Fruit fly (Drosophila melanogaster): ENCODE data around the gene CG11594.

Gene CG11594

dm6 chr3L:4016754-4017153, 9.1 kb downstream of the CG11594 start (continued):
- no peak for TF ChIP-seq CG18599 (GFP tag; optimal IDR thresholded peaks at IDR 0.05)
- TF ChIP-seq ken (GFP tag; IDR thresholded peaks at IDR 0.05), result peak; percentile 75
- peak; percentile 20 for TF ChIP-seq Nf-YB (GFP tag; optimal IDR thresholded peaks at IDR 0.05)
- peak; percentile 58 for TF ChIP-seq CG10267 (tag; optimal IDR thresholded peaks at IDR 0.05)
- peak; percentile 63 for TF ChIP-seq Six4 (GFP tag; optimal IDR thresholded peaks at IDR 0.05)
- TF ChIP-seq tin (GFP tag; optimal IDR thresholded peaks at IDR 0.05), result peak; percentile 81
- TF ChIP-seq so (GFP tag; IDR thresholded peaks at IDR 0.05), result 0 out of 3 replicates have a peak, but pooled peaks have one; percentile 13
- TF ChIP-seq Sox102F (GFP tag; optimal IDR thresholded peaks at IDR 0.05), result peak; percentile 65
- peak; percentile 70 for TF ChIP-seq CG14710 (tag; optimal IDR thresholded peaks at IDR 0.05)
- peak; percentile 54 for TF ChIP-seq bab2 (GFP tag; optimal IDR thresholded peaks at IDR 0.05)
- TF ChIP-seq Sin3A (optimal IDR thresholded peaks at IDR 0.05), result no peak
- peak; percentile 48; the same call in 1 of the 2 replicates for TF ChIP-seq Rx (GFP tag; IDR thresholded peaks at IDR 0.05)
- no peak for TF ChIP-seq CG15011 (GFP tag; optimal IDR thresholded peaks at IDR 0.05)
- no peak for TF ChIP-seq CTCF (GFP tag; optimal IDR thresholded peaks at IDR 0.05)
- no peak for TF ChIP-seq Dip3 (GFP tag; optimal IDR thresholded peaks at IDR 0.05)
- TF ChIP-seq Atf-2 (GFP tag; optimal IDR thresholded peaks at IDR 0.05), result peak; percentile 32
- TF ChIP-seq her (GFP tag; optimal IDR thresholded peaks at IDR 0.05), result peak; percentile 12
- TF ChIP-seq CG3726 (GFP tag; IDR thresholded peaks at IDR 0.05), result peak; percentile 60; the same call in 2 of the 3 replicates
- no peak for TF ChIP-seq CG9437 (GFP tag; optimal IDR thresholded peaks at IDR 0.05)
- TF ChIP-seq HLH54F (GFP tag; optimal IDR thresholded peaks at IDR 0.05), result no peak
- peak; percentile 63 for TF ChIP-seq CG17359 (tag; optimal IDR thresholded peaks at IDR 0.05)
- TF ChIP-seq CG9797 (GFP tag; optimal IDR thresholded peaks at IDR 0.05), result no peak
- peak; percentile 57 for TF ChIP-seq peb (GFP tag; IDR thresholded peaks at IDR 0.05)
- TF ChIP-seq CG4617 (GFP tag; optimal IDR thresholded peaks at IDR 0.05; ENCODE audit: borderline replicate concordance), result peak; percentile 16
- TF ChIP-seq CG12299 (tag; optimal IDR thresholded peaks at IDR 0.05), result no peak
- TF ChIP-seq HmgZ (tag; optimal IDR thresholded peaks at IDR 0.05), result no peak
- TF ChIP-seq Ets97D (GFP tag; optimal IDR thresholded peaks at IDR 0.05), result peak; percentile 4
- no peak for TF ChIP-seq Neu2 (GFP tag; optimal IDR thresholded peaks at IDR 0.05; ENCODE audit: borderline replicate concordance)
- TF ChIP-seq cato (GFP tag; optimal IDR thresholded peaks at IDR 0.05; ENCODE audit: borderline replicate concordance), result peak; percentile 36
- no peak for TF ChIP-seq gsb (GFP tag; IDR thresholded peaks at IDR 0.05)
- TF ChIP-seq inv (GFP tag; IDR thresholded peaks at IDR 0.05; ENCODE audit: partially characterized antibody), result no peak
- no peak for TF ChIP-seq HLH4C (GFP tag; IDR thresholded peaks at IDR 0.05; ENCODE audit: partially characterized antibody)
- TF ChIP-seq NC2α (GFP tag; optimal IDR thresholded peaks at IDR 0.05), result no peak
- no peak for TF ChIP-seq CG15479 (GFP tag; optimal IDR thresholded peaks at IDR 0.05)
- no peak for TF ChIP-seq pfk (GFP tag; optimal IDR thresholded peaks at IDR 0.05)
- TF ChIP-seq Dip2 (GFP tag; IDR thresholded peaks at IDR 0.05), result no peak
- 0 out of 2 replicates have a peak, but pooled peaks have one; percentile 38 for TF ChIP-seq CG11696 (GFP tag; IDR thresholded peaks at IDR 0.05)
- TF ChIP-seq CG17385 (GFP tag; optimal IDR thresholded peaks at IDR 0.05), result peak; percentile 51
- TF ChIP-seq phol (tag; optimal IDR thresholded peaks at IDR 0.05), result peak; percentile 76
- no peak for TF ChIP-seq Hmx (GFP tag; optimal IDR thresholded peaks at IDR 0.05)
- no peak for TF ChIP-seq wdn (GFP tag; IDR thresholded peaks at IDR 0.05)
- peak; percentile 57 for TF ChIP-seq CG1529 (GFP tag; optimal IDR thresholded peaks at IDR 0.05)
- no peak for TF ChIP-seq slou (GFP tag; optimal IDR thresholded peaks at IDR 0.05)
- peak; percentile 72 for TF ChIP-seq gem (tag; optimal IDR thresholded peaks at IDR 0.05)
- peak; percentile 89 for TF ChIP-seq CG15696 (tag; optimal IDR thresholded peaks at IDR 0.05)
- TF ChIP-seq CG10274 (GFP tag; optimal IDR thresholded peaks at IDR 0.05), result no peak
- TF ChIP-seq Bgb (GFP tag; IDR thresholded peaks at IDR 0.05; ENCODE audit: partially characterized antibody), result no peak
- TF ChIP-seq sr (GFP tag; IDR thresholded peaks at IDR 0.05), result no peak; the same call in 2 of the 3 replicates
- no peak for TF ChIP-seq GATAe (GFP tag; conservative IDR thresholded peaks at IDR 0.05)
- no peak for TF ChIP-seq CG2120 (GFP tag; optimal IDR thresholded peaks at IDR 0.05)
- TF ChIP-seq CoRest (tag; optimal IDR thresholded peaks at IDR 0.05), result peak; percentile 67
- TF ChIP-seq sisA (GFP tag; IDR thresholded peaks at IDR 0.05), result peak; percentile 79

All from whole organism, embryonic.